2 fruit fly cellular contexts compared by ENCODE assay signal in the genomic region with DNA sequence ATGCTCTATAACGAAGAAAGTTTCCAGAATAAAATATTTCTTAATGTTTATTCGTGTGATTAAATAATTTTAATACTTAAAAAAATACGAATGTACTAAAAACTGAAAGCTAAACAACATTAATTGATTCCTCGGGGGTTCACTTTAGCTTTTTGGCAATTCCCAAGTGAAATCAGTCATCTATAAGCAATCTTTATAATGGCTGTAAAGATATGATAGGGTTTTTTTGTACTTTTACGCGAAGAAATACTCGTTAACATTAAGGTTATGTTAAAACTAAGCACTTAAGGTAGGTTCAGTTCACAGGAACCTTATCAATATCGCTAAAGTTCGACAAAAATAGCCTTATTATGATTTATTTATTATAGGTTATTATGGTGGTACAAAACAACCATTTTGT.
A peak's percentile ranks its signal among the peaks of the same experiment; 100 is the strongest.
TF ChIP-seq lines count a peak whose summit lies in the region.

No protein-coding gene starts in this region.

- no peak for TF ChIP-seq CTCF in whole organism, embryonic (GFP tag; optimal IDR thresholded peaks at IDR 0.05; lab: Kevin White, UChicago)

TF ChIP-seq in whole organism, embryonic, 481 proteins besides CTCF, POLR2A, EP300 and RAD21 (continues in another document):
- TF ChIP-seq sug (tag; optimal IDR thresholded peaks at IDR 0.05; lab: Kevin White, UChicago), result peak; percentile 54
- TF ChIP-seq Sry-β (GFP tag; optimal IDR thresholded peaks at IDR 0.05; lab: Kevin White, UChicago), result no peak
- TF ChIP-seq CG6854 (GFP tag; optimal IDR thresholded peaks at IDR 0.05; lab: Kevin White, UChicago), result no peak
- TF ChIP-seq CG7556 (GFP tag; optimal IDR thresholded peaks at IDR 0.05; lab: Kevin White, UChicago), result no peak
- no peak for TF ChIP-seq CG9817 (tag; optimal IDR thresholded peaks at IDR 0.05; lab: Kevin White, UChicago)
- no peak for TF ChIP-seq CG9876 (GFP tag; optimal IDR thresholded peaks at IDR 0.05; lab: Kevin White, UChicago)
- TF ChIP-seq Doc2 (GFP tag; IDR thresholded peaks at IDR 0.05; lab: Robert Waterston, UW), result no peak
- TF ChIP-seq bigmax (GFP tag; optimal IDR thresholded peaks at IDR 0.05; lab: Kevin White, UChicago), result peak; percentile 74
- TF ChIP-seq pum (GFP tag; optimal IDR thresholded peaks at IDR 0.05; lab: Kevin White, UChicago), result no peak
- TF ChIP-seq NfI (GFP tag; optimal IDR thresholded peaks at IDR 0.05; lab: Kevin White, UChicago), result no peak
- no peak for TF ChIP-seq CG17568 (GFP tag; optimal IDR thresholded peaks at IDR 0.05; lab: Kevin White, UChicago)
- no peak for TF ChIP-seq CG4328 (GFP tag; optimal IDR thresholded peaks at IDR 0.05; lab: Kevin White, UChicago)
- no peak for TF ChIP-seq Antp (GFP tag; optimal IDR thresholded peaks at IDR 0.05; lab: Kevin White, UChicago)
- TF ChIP-seq Elba2 (GFP tag; optimal IDR thresholded peaks at IDR 0.05; lab: Kevin White, UChicago), result no peak
- TF ChIP-seq CG2678 (tag; optimal IDR thresholded peaks at IDR 0.05; lab: Kevin White, UChicago), result peak; percentile 66
- no peak for TF ChIP-seq eyg (GFP tag; optimal IDR thresholded peaks at IDR 0.05; lab: Kevin White, UChicago)
- TF ChIP-seq Meics (GFP tag; optimal IDR thresholded peaks at IDR 0.05; lab: Kevin White, UChicago), result peak; percentile 10
- TF ChIP-seq BtbVII (GFP tag; optimal IDR thresholded peaks at IDR 0.05; lab: Kevin White, UChicago), result peak; percentile 22
- TF ChIP-seq exex (tag; optimal IDR thresholded peaks at IDR 0.05; lab: Kevin White, UChicago), result peak; percentile 94
- peak; percentile 62 for TF ChIP-seq CG34376 (GFP tag; optimal IDR thresholded peaks at IDR 0.05; lab: Kevin White, UChicago)
- no peak for TF ChIP-seq zen (tag; optimal IDR thresholded peaks at IDR 0.05; lab: Kevin White, UChicago)
- peak; percentile 57 for TF ChIP-seq sens (GFP tag; lab: Kevin White, UChicago)
- TF ChIP-seq fd64A (GFP tag; optimal IDR thresholded peaks at IDR 0.05; lab: Kevin White, UChicago), result no peak
- no peak for TF ChIP-seq sob (GFP tag; IDR thresholded peaks at IDR 0.05; lab: Robert Waterston, UW)
- TF ChIP-seq CG17912 (GFP tag; optimal IDR thresholded peaks at IDR 0.05; lab: Kevin White, UChicago), result no peak
- TF ChIP-seq Trl (optimal IDR thresholded peaks at IDR 0.05; lab: Kevin White, UChicago), result no peak
- TF ChIP-seq Trl (GFP tag; optimal IDR thresholded peaks at IDR 0.05; lab: Kevin White, UChicago), result no peak
- TF ChIP-seq seq (GFP tag; IDR thresholded peaks at IDR 0.05; lab: Robert Waterston, UW), result no peak
- no peak for TF ChIP-seq CG9727 (GFP tag; optimal IDR thresholded peaks at IDR 0.05; lab: Kevin White, UChicago)
- no peak for TF ChIP-seq CG17328 (GFP tag; IDR thresholded peaks at IDR 0.05; lab: Robert Waterston, UW)
- TF ChIP-seq Atf-2 (GFP tag; optimal IDR thresholded peaks at IDR 0.05; lab: Kevin White, UChicago), result no peak
- TF ChIP-seq CG10209 (GFP tag; optimal IDR thresholded peaks at IDR 0.05; lab: Kevin White, UChicago), result no peak
- TF ChIP-seq CG2875 (GFP tag; optimal IDR thresholded peaks at IDR 0.05; lab: Kevin White, UChicago), result no peak
- no peak for TF ChIP-seq CG5180 (GFP tag; optimal IDR thresholded peaks at IDR 0.05; lab: Kevin White, UChicago)
- TF ChIP-seq Hey (tag; optimal IDR thresholded peaks at IDR 0.05; lab: Kevin White, UChicago), result no peak
- TF ChIP-seq CG17359 (tag; optimal IDR thresholded peaks at IDR 0.05; lab: Kevin White, UChicago), result no peak
- TF ChIP-seq ems (GFP tag; optimal IDR thresholded peaks at IDR 0.05; lab: Kevin White, UChicago), result no peak
- no peak for TF ChIP-seq CG9797 (GFP tag; optimal IDR thresholded peaks at IDR 0.05; lab: Kevin White, UChicago)
- TF ChIP-seq CG10543 (GFP tag; optimal IDR thresholded peaks at IDR 0.05; lab: Kevin White, UChicago), result no peak
- no peak for TF ChIP-seq CG10565 (GFP tag; optimal IDR thresholded peaks at IDR 0.05; lab: Kevin White, UChicago)
- no peak for TF ChIP-seq bcd (GFP tag; optimal IDR thresholded peaks at IDR 0.05; lab: Kevin White, UChicago)
- TF ChIP-seq CG4617 (GFP tag; optimal IDR thresholded peaks at IDR 0.05; lab: Kevin White, UChicago; ENCODE audit: borderline replicate concordance), result no peak
- TF ChIP-seq zen2 (GFP tag; IDR thresholded peaks at IDR 0.05; lab: Robert Waterston, UW; ENCODE audit: partially characterized antibody), result no peak
- TF ChIP-seq Bgb (GFP tag; IDR thresholded peaks at IDR 0.05; lab: Robert Waterston, UW; ENCODE audit: partially characterized antibody), result no peak
- no peak for TF ChIP-seq maf-S (GFP tag; optimal IDR thresholded peaks at IDR 0.05; lab: Kevin White, UChicago)

TF ChIP-seq in whole organism, wandering third instar larva, 38 proteins besides CTCF, POLR2A, EP300 and RAD21:
- TF ChIP-seq psq (GFP tag; optimal IDR thresholded peaks at IDR 0.05; lab: Kevin White, UChicago), result no peak
- TF ChIP-seq woc (GFP tag; optimal IDR thresholded peaks at IDR 0.05; lab: Kevin White, UChicago), result no peak
- no peak for TF ChIP-seq Vsx2 (GFP tag; optimal IDR thresholded peaks at IDR 0.05; lab: Kevin White, UChicago; ENCODE audit: partially characterized antibody)
- no peak for TF ChIP-seq Rel (GFP tag; optimal IDR thresholded peaks at IDR 0.05; lab: Kevin White, UChicago)
- peak; percentile 98 for TF ChIP-seq Rel (tag; optimal IDR thresholded peaks at IDR 0.05; lab: Kevin White, UChicago)
- no peak for TF ChIP-seq Hnf4 (GFP tag; optimal IDR thresholded peaks at IDR 0.05; lab: Kevin White, UChicago)
